Fruit fly (Drosophila melanogaster) whole organism, embryonic: ENCODE results near the gene CG11596.

ENCODE experiments used
- Abd-B ChIP-seq: fragments of 200-800 bp; sonication (Bioruptor generic); optimal IDR thresholded peaks from 2 replicates; lab custom pipeline; 2018; ENCODE audit warnings: missing biosample characterization, mild to moderate bottlenecking, missing genetic modification characterization, moderate library complexity
- Adf1 ChIP-seq: fragments of 200-800 bp; sonication (Bioruptor generic); IDR thresholded peaks from 2 replicates; pipeline ENCODE4 v1.3.6; 2022; ENCODE audit warnings: missing biosample characterization, missing genetic modification characterization
- Aef1 ChIP-seq: fragments of 200-800 bp; sonication (Bioruptor generic); IDR thresholded peaks from 3 replicates; pipeline ENCODE4 v1.3.6; 2022; ENCODE audit warnings: missing biosample characterization, missing genetic modification characterization
- Blimp-1 ChIP-seq: fragments of 200-800 bp; sonication (Bioruptor generic); optimal IDR thresholded peaks from 3 replicates; lab custom pipeline; 2018; ENCODE audit warnings: missing biosample characterization, missing genetic modification characterization, mild to moderate bottlenecking, moderate library complexity, missing genetic modification reagents
- CG11695 ChIP-seq: fragments of 200-800 bp; sonication (Bioruptor generic); IDR thresholded peaks from 3 replicates; pipeline ENCODE4 v1.3.6; 2022; ENCODE audit warnings: missing biosample characterization, missing genetic modification characterization
- CG12942 ChIP-seq: fragments of 200-800 bp; sonication (Bioruptor generic); optimal IDR thresholded peaks from 3 replicates; lab custom pipeline; 2016; ENCODE audit warnings: missing biosample characterization, missing genetic modification characterization
- CG17186 ChIP-seq: fragments of 200-800 bp; sonication (Bioruptor generic); optimal IDR thresholded peaks from 3 replicates; lab custom pipeline; 2017; ENCODE audit warnings: missing biosample characterization, missing genetic modification reagents, missing genetic modification characterization
- CG17385 ChIP-seq: fragments of 200-800 bp; sonication (Bioruptor generic); optimal IDR thresholded peaks from 3 replicates; lab custom pipeline; 2018; ENCODE audit warnings: missing biosample characterization, mild to moderate bottlenecking, missing genetic modification characterization
- CG17568 ChIP-seq: fragments of 200-800 bp; sonication (Bioruptor generic); optimal IDR thresholded peaks from 2 replicates; lab custom pipeline; 2018; ENCODE audit warnings: missing biosample characterization, mild to moderate bottlenecking, missing genetic modification characterization, moderate library complexity
- CG17912 ChIP-seq: fragments of 200-800 bp; sonication (Bioruptor generic); optimal IDR thresholded peaks from 2 replicates; lab custom pipeline; 2018; ENCODE audit warnings: missing biosample characterization, mild to moderate bottlenecking, missing genetic modification characterization
- CG2120 ChIP-seq: fragments of 200-800 bp; sonication (Bioruptor generic); optimal IDR thresholded peaks from 3 replicates; lab custom pipeline; 2016; ENCODE audit warnings: missing biosample characterization, missing genetic modification characterization
- CG2199 ChIP-seq: fragments of 200-800 bp; sonication (Bioruptor generic); IDR thresholded peaks from 3 replicates; pipeline ENCODE4 v1.3.6; 2022; ENCODE audit warnings: missing biosample characterization, missing genetic modification characterization
- CG3065 ChIP-seq: fragments of 200-800 bp; sonication (Bioruptor generic); optimal IDR thresholded peaks from 2 replicates; lab custom pipeline; 2016; ENCODE audit warnings: missing biosample characterization, missing genetic modification characterization
- CG31388 ChIP-seq: fragments of 200-800 bp; sonication (Bioruptor generic); optimal IDR thresholded peaks from 2 replicates; lab custom pipeline; 2016; ENCODE audit warnings: missing biosample characterization, missing genetic modification characterization
- CG32772 ChIP-seq: fragments of 200-800 bp; sonication (Bioruptor generic); IDR thresholded peaks from 2 replicates; pipeline ENCODE4 v1.3.6; 2022; ENCODE audit warnings: missing biosample characterization, missing genetic modification characterization
- CG33557 ChIP-seq: fragments of 200-800 bp; sonication (Bioruptor generic); optimal IDR thresholded peaks from 2 replicates; lab custom pipeline; 2019; ENCODE audit warnings: missing biosample characterization, mild to moderate bottlenecking, missing genetic modification characterization, moderate library complexity
- CG5245 ChIP-seq: fragments of 200-800 bp; sonication (Bioruptor generic); optimal IDR thresholded peaks from 3 replicates; lab custom pipeline; 2016; ENCODE audit warnings: missing biosample characterization, missing genetic modification characterization
- Deaf1 ChIP-seq: fragments of 200-800 bp; optimal IDR thresholded peaks from 3 replicates; lab custom pipeline; 2019; ENCODE audit warnings: missing biosample characterization, mild to moderate bottlenecking, missing genetic modification characterization, moderate library complexity
- Dek ChIP-seq: fragments of 200-800 bp; sonication (Bioruptor generic); optimal IDR thresholded peaks from 3 replicates; lab custom pipeline; 2019; ENCODE audit warnings: missing biosample characterization, mild to moderate bottlenecking, missing genetic modification characterization, moderate library complexity
- Drgx ChIP-seq: fragments of 200-800 bp; sonication (Bioruptor generic); IDR thresholded peaks from 2 replicates; pipeline ENCODE4 v1.3.6; 2022; ENCODE audit warnings: missing biosample characterization, missing genetic modification characterization
- Hmx ChIP-seq: fragments of 200-800 bp; sonication (Bioruptor generic); optimal IDR thresholded peaks from 2 replicates; lab custom pipeline; 2016; ENCODE audit warnings: missing biosample characterization, missing genetic modification characterization
- Hr3 ChIP-seq: fragments of 200-800 bp; sonication (Bioruptor generic); optimal IDR thresholded peaks from 3 replicates; lab custom pipeline; 2016; ENCODE audit warnings: missing biosample characterization, missing genetic modification characterization
- Hr39 ChIP-seq: fragments of >200 bp; optimal IDR thresholded peaks from 2 replicates; lab custom pipeline; 2017
- Hr78 ChIP-seq, 2 experiments: fragments of 200-800 bp in 1 of 2; fragments of >200 bp in 1 of 2; sonication (Bioruptor generic) in 1 of 2; optimal IDR thresholded peaks; 2 replicates each; lab custom pipeline; 2017 to 2019; ENCODE audit warnings: missing biosample characterization in 2 of 2, missing genetic modification characterization in 2 of 2, mild to moderate bottlenecking in 1 of 2, moderate library complexity in 1 of 2
- Ptx1 ChIP-seq: fragments of 200-800 bp; sonication (Bioruptor generic); IDR thresholded peaks from 2 replicates; pipeline ENCODE4 v1.3.6; 2022; ENCODE audit warnings: missing biosample characterization, missing genetic modification characterization
- bsh ChIP-seq, 2 experiments: fragments of 200-800 bp; sonication (Bioruptor generic); optimal IDR thresholded peaks; 2 replicates each; lab custom pipeline; 2017 to 2018; ENCODE audit warnings: mild to moderate bottlenecking in 2 of 2, missing biosample characterization in 2 of 2, missing genetic modification characterization in 2 of 2, moderate library complexity in 1 of 2
- cg ChIP-seq: fragments of 200-800 bp; sonication (Bioruptor generic); optimal IDR thresholded peaks from 3 replicates; lab custom pipeline; 2019; ENCODE audit warnings: missing biosample characterization, mild to moderate bottlenecking, missing genetic modification characterization, moderate library complexity
- chinmo ChIP-seq: fragments of 200-800 bp; sonication (Bioruptor generic); IDR thresholded peaks from 4 replicates; pipeline ENCODE4 v1.3.6; 2022; ENCODE audit warnings: missing biosample characterization, missing genetic modification characterization; ENCODE audit not compliant: partially characterized antibody
- crol ChIP-seq: fragments of 200-800 bp; sonication (Bioruptor generic); IDR thresholded peaks from 2 replicates; pipeline ENCODE4 v1.3.6; 2022; ENCODE audit warnings: missing biosample characterization, missing genetic modification characterization
- fd102C ChIP-seq: fragments of 200-800 bp; sonication (Bioruptor generic); optimal IDR thresholded peaks from 2 replicates; lab custom pipeline; 2018; ENCODE audit warnings: missing biosample characterization, mild to moderate bottlenecking, missing genetic modification characterization, moderate library complexity
- fu2 ChIP-seq: fragments of 200-800 bp; sonication (Bioruptor generic); optimal IDR thresholded peaks from 2 replicates; lab custom pipeline; 2016; ENCODE audit warnings: missing biosample characterization, missing genetic modification characterization
- kni ChIP-seq: fragments of 200-800 bp; sonication (Bioruptor generic); optimal IDR thresholded peaks from 3 replicates; lab custom pipeline; 2017; ENCODE audit warnings: mild to moderate bottlenecking, missing biosample characterization, missing genetic modification reagents, missing genetic modification characterization
- nau ChIP-seq: fragments of 200-800 bp; sonication (Bioruptor generic); optimal IDR thresholded peaks from 3 replicates; lab custom pipeline; 2017; ENCODE audit warnings: missing biosample characterization, mild to moderate bottlenecking, missing genetic modification characterization, missing genetic modification reagents
- nom ChIP-seq: fragments of 200-800 bp; sonication (Bioruptor generic); optimal IDR thresholded peaks from 2 replicates; lab custom pipeline; 2017; ENCODE audit warnings: missing biosample characterization, missing genetic modification characterization, mild to moderate bottlenecking, moderate library complexity, missing genetic modification reagents
- ranshi ChIP-seq: fragments of 200-800 bp; sonication (Bioruptor generic); IDR thresholded peaks from 2 replicates; pipeline ENCODE4 v1.3.6; 2022; ENCODE audit warnings: missing biosample characterization, missing genetic modification characterization
- rib ChIP-seq: fragments of 200-800 bp; sonication (Bioruptor generic); IDR thresholded peaks from 2 replicates; pipeline ENCODE4 v1.3.6; 2022; ENCODE audit warnings: missing biosample characterization, missing genetic modification characterization
- sd ChIP-seq: fragments of 200-800 bp; sonication (Bioruptor generic); optimal IDR thresholded peaks from 3 replicates; lab custom pipeline; 2018; ENCODE audit warnings: missing biosample characterization, mild to moderate bottlenecking, missing genetic modification characterization, moderate library complexity
- sqz ChIP-seq: fragments of 200-800 bp; sonication (Bioruptor generic); optimal IDR thresholded peaks from 3 replicates; lab custom pipeline; 2018; ENCODE audit warnings: missing biosample characterization, mild to moderate bottlenecking, missing genetic modification characterization
- sr ChIP-seq: fragments of 200-800 bp; sonication (Bioruptor generic); IDR thresholded peaks from 3 replicates; pipeline ENCODE4 v1.3.6; 2022; ENCODE audit warnings: missing biosample characterization, missing genetic modification characterization
- stwl ChIP-seq: fragments of 200-800 bp; sonication (Bioruptor generic); optimal IDR thresholded peaks from 3 replicates; lab custom pipeline; 2018; ENCODE audit warnings: missing biosample characterization, mild to moderate bottlenecking, missing genetic modification characterization, moderate library complexity
- sug ChIP-seq: fragments of 200-800 bp; optimal IDR thresholded peaks from 2 replicates; lab custom pipeline; 2019; ENCODE audit warnings: missing biosample characterization, mild to moderate bottlenecking, missing genetic modification characterization, moderate library complexity
- tio ChIP-seq: fragments of 200-800 bp; sonication (Bioruptor generic); optimal IDR thresholded peaks from 2 replicates; lab custom pipeline; 2017; ENCODE audit warnings: missing biosample characterization, missing genetic modification characterization, inconsistent platforms
- toy ChIP-seq: fragments of 200-800 bp; sonication (Bioruptor generic); IDR thresholded peaks from 2 replicates; pipeline ENCODE4 v1.3.6; 2022; ENCODE audit warnings: missing biosample characterization, missing genetic modification characterization
- twi ChIP-seq: fragments of 200-800 bp; optimal IDR thresholded peaks from 2 replicates; lab custom pipeline; 2019; ENCODE audit warnings: missing biosample characterization, mild to moderate bottlenecking, missing genetic modification characterization, moderate library complexity
- vvl ChIP-seq: fragments of 200-800 bp; sonication (Bioruptor generic); IDR thresholded peaks from 2 replicates; pipeline ENCODE4 v1.3.6; 2022; ENCODE audit warnings: missing biosample characterization, missing genetic modification characterization
- z ChIP-seq: fragments of 200-800 bp; sonication (Bioruptor generic); IDR thresholded peaks from 3 replicates; pipeline ENCODE4 v1.3.6; 2022; ENCODE audit warnings: missing biosample characterization, missing genetic modification characterization

Gene CG11596

DNA sequence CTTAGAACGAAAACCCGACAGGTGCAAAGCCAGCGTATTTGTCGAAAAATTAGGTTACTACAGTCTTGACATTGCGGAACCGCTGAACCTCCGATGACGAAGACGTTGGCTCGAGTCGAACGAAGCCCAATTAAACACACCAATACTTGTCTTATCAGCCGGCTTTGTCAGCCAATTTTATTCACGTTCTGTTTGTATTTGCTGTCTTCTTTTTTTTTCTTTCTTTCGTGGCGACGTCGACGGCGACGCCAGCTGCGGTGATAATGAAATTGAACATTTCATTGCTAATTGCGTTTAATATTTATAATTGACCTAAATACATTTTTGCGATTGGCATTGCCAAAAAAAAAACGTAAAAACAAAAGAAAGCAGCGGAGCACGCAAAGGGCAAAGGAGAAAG, 38.0 kb downstream of the CG11596 start:
- TF ChIP-seq CG12942 (GFP tag; lab: Kevin White, UChicago) (no peak), Adf1 (GFP tag; lab: Robert Waterston, UW) (0 out of 2 replicates have a peak, but pooled peaks have one; percentile 7)

DNA sequence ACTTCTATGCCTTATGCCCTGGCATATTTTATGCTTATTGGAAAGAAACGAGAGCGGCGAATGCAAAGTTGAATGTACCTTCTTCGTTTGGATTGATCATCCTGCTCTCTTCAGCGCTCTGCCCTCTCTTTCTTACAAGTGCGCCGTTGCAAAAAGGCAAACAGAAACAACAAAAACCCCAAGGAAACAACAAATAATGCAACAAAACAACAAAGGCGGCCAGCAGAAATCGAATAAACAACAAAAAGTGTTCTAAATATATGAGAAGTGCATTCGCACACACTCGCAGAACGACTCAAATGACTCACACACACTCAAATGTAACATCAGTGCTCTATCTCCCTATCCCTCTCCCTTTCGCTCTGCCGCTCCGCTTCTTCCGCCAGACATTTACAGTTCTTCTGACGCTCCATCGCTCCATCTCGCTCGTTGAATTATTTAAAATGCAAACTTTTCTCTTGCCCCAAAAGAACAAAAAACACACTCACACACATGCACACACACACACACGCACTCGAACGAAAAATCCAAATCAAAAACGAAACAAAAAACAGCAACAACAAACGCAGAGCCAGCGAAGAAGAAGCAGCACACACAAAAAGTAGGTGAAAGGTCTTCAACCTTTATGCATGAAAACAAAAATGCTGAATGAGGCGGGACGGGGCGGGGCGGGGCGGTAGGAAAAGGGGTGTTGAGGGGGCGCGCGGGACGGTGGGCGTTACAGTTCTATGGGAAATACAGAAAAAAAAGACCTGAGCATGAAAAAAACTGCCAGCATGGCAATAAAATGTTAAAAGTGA, 38.7 kb downstream of the CG11596 start:
- TF ChIP-seq ranshi (no peak), CG2120 (GFP tag; lab: Kevin White, UChicago) (no peak), sr (GFP tag; lab: Robert Waterston, UW) (peak; percentile 93), z (peak; percentile 75), kni (GFP tag; lab: Kevin White, UChicago) (peak; percentile 56), CG17385 (GFP tag; lab: Kevin White, UChicago) (peak; percentile 86), Hmx (GFP tag; lab: Kevin White, UChicago) (no peak), CG17186 (no peak), nom (GFP tag; lab: Kevin White, UChicago) (peak; percentile 15), vvl (GFP tag; lab: Robert Waterston, UW) (0 out of 2 replicates have a peak, but pooled peaks have one; percentile 9), CG17912 (GFP tag; lab: Kevin White, UChicago) (no peak), crol (peak; percentile 98), Blimp-1 (GFP tag; lab: Kevin White, UChicago) (peak; percentile 85), CG2199 (0 out of 3 replicates have a peak, but pooled peaks have one; percentile 9), chinmo (GFP tag; lab: Robert Waterston, UW) (peak; percentile 70; the same call in 1 of the 4 replicates), CG11695 (no peak), CG32772 (GFP tag; lab: Robert Waterston, UW) (peak; percentile 76), cg (GFP tag; lab: Kevin White, UChicago) (peak; percentile 79), Deaf1 (tag; lab: Kevin White, UChicago) (peak; percentile 57), bsh (GFP tag; optimal IDR thresholded peaks at IDR 0.05; lab: Kevin White, UChicago) (peak in 1 of 2 experiments; percentile 52), Hr3 (GFP tag; lab: Kevin White, UChicago) (peak; percentile 69), Abd-B (GFP tag; lab: Kevin White, UChicago) (peak; percentile 21), Drgx (peak; percentile 62), Hr78 (GFP tag; optimal IDR thresholded peaks at IDR 0.05; lab: Kevin White, UChicago) (peak in 1 of 2 experiments; percentile 84), sd (tag; lab: Kevin White, UChicago) (peak; percentile 35), sqz (peak; percentile 84), sug (tag; lab: Kevin White, UChicago) (peak; percentile 14), Aef1 (GFP tag; lab: Robert Waterston, UW) (0 out of 3 replicates have a peak, but pooled peaks have one; percentile 16)

DNA sequence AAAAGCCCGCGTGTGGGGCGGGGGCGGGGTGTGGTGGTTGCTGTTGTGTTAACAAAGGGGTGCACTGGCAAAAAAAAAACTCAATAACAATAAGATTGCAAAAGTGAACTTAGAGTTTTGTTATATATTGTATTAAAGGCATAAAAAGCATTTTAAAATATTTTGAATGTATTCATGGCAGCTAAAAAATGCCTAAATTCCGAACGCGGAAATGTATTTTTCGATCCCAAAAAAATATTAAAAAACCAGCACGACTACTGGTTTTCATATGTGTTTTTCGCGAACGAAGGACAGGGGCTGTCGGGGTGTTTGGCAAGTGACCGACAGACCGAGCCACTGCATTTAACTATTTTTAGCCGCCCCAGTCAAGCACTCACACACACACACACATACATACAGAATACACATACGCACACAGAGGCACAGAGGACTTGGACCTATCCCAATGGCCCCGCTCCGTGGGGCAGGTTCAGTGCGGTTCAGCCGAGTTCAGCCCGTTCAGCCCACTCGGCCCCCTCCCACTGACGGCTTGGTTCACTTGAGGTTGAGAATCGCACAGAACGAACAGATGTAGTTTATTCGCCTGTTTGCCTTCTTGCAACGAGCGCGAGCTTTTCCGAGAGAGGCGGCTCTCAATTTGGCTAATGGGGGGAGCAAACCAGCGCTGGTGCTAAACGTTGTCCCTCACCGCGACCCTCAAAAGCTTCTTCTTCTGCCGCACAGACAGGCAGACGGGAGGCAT, 39.5 kb downstream of the CG11596 start:
- TF ChIP-seq Hr39 (lab: Kevin White, UChicago) (no peak), fd102C (no peak), twi (no peak), Dek (tag; lab: Kevin White, UChicago) (no peak), CG3065 (GFP tag; lab: Kevin White, UChicago) (no peak), toy (GFP tag; lab: Robert Waterston, UW) (no peak), rib (GFP tag; lab: Robert Waterston, UW) (no peak), CG33557 (no peak), CG17568 (GFP tag; lab: Kevin White, UChicago) (no peak), fu2 (GFP tag; lab: Kevin White, UChicago) (no peak), stwl (tag; lab: Kevin White, UChicago) (no peak), Ptx1 (peak; percentile 15; the same call in 1 of the 2 replicates), nau (no peak), sr (GFP tag; lab: Robert Waterston, UW) (0 out of 3 replicates have a peak, but pooled peaks have one; percentile 37), tio (GFP tag; lab: Kevin White, UChicago) (no peak), CG31388 (no peak), CG5245 (no peak)
